Worm (Caenorhabditis elegans) whole organism, L4/young adult: ENCODE results near the gene str-177.

Experiments used
- W03F9.2 ChIP-seq: fragments of 150-350 bp; optimal IDR thresholded peaks from 2 replicates; lab custom pipeline; 2014; ENCODE audit warnings: missing biosample characterization, missing genetic modification characterization
- dao-5 ChIP-seq: sonication (generic microtip); optimal IDR thresholded peaks from 2 replicates; lab custom pipeline; 2016; ENCODE audit warnings: missing genotype, missing genetic modification characterization, moderate library complexity, missing compliant biosample characterization
- him-1 ChIP-seq: sonication (generic microtip); optimal IDR thresholded peaks from 2 replicates; lab custom pipeline; 2016; ENCODE audit warnings: missing genotype, missing genetic modification reagents, missing genetic modification characterization, missing compliant biosample characterization

The str-177 gene

ce11 chrV:9173789-9174188 lies 25.0 kb downstream of the str-177 start, which contains the start of gene pqn-16:
Gene pqn-16, plus strand, starts transcription at chrV:9174089.
- TF ChIP-seq W03F9.2 (tag; lab: Kevin White, UChicago), result no peak
- TF ChIP-seq him-1 (tag; lab: Kevin White, UChicago), result no peak
- TF ChIP-seq dao-5 (tag; lab: Kevin White, UChicago), result no peak

ce11 chrV:9172989-9173388 lies 25.8 kb downstream of the str-177 start, which contains the start of gene gad-3:
Gene gad-3, minus strand, starts transcription at chrV:9173005.
- TF ChIP-seq dao-5 (tag; lab: Kevin White, UChicago) (no peak), W03F9.2 (tag; lab: Kevin White, UChicago) (no peak), him-1 (tag; lab: Kevin White, UChicago) (no peak)

ce11 chrV:9168089-9168488 lies 30.7 kb downstream of the str-177 start, which contains the start of gene B0222.11:
Gene B0222.11, minus strand, starts transcription at chrV:9168189.
- TF ChIP-seq W03F9.2 (tag; lab: Kevin White, UChicago) (no peak), him-1 (tag; lab: Kevin White, UChicago) (no peak), dao-5 (tag; lab: Kevin White, UChicago) (no peak)

ce11 chrV:9166306-9166705 lies 32.5 kb downstream of the str-177 start:
- no peak for TF ChIP-seq dao-5 (tag; lab: Kevin White, UChicago)
- no peak for TF ChIP-seq him-1 (tag; lab: Kevin White, UChicago)
- TF ChIP-seq W03F9.2 (tag; lab: Kevin White, UChicago), result no peak

ce11 chrV:9165073-9165699 lies 33.6 kb downstream of the str-177 start, which contains the start of gene col-10:
Gene col-10, minus strand, starts transcription at chrV:9165307.
- no peak for TF ChIP-seq W03F9.2 (tag; lab: Kevin White, UChicago)
- TF ChIP-seq dao-5 (tag; lab: Kevin White, UChicago), result no peak
- no peak for TF ChIP-seq him-1 (tag; lab: Kevin White, UChicago)

ce11 chrV:9163897-9164296 lies 34.9 kb downstream of the str-177 start:
- no peak for TF ChIP-seq him-1 (tag; lab: Kevin White, UChicago)
- TF ChIP-seq dao-5 (tag; lab: Kevin White, UChicago), result no peak
- TF ChIP-seq W03F9.2 (tag; lab: Kevin White, UChicago), result no peak

- TF ChIP-seq him-1 (tag; lab: Kevin White, UChicago) (no peak), W03F9.2 (tag; lab: Kevin White, UChicago) (no peak), dao-5 (tag; lab: Kevin White, UChicago) (no peak)
Observed at ce11 chrV:9162955-9163468, 35.8 kb downstream of the str-177 start, which contains the start of gene col-145. Gene col-145, minus strand, starts transcription at chrV:9163005.

- TF ChIP-seq him-1 (tag; lab: Kevin White, UChicago), result no peak
- no peak for TF ChIP-seq W03F9.2 (tag; lab: Kevin White, UChicago)
- TF ChIP-seq dao-5 (tag; lab: Kevin White, UChicago), result no peak
Observed at ce11 chrV:9162118-9162729, 36.6 kb downstream of the str-177 start.

- TF ChIP-seq dao-5 (tag; lab: Kevin White, UChicago) (no peak), him-1 (tag; lab: Kevin White, UChicago) (no peak)
Observed at ce11 chrV:9160224-9160886, 38.4 kb downstream of the str-177 start, which contains the start of gene col-144. Gene col-144, minus strand, starts transcription at chrV:9160642.

- no peak for TF ChIP-seq dao-5 (tag; lab: Kevin White, UChicago)
- TF ChIP-seq W03F9.2 (tag; lab: Kevin White, UChicago), result no peak
- no peak for TF ChIP-seq him-1 (tag; lab: Kevin White, UChicago)
Observed at ce11 chrV:9157597-9157996, 41.2 kb downstream of the str-177 start.

- no peak for TF ChIP-seq W03F9.2 (tag; lab: Kevin White, UChicago)
- TF ChIP-seq dao-5 (tag; lab: Kevin White, UChicago), result no peak
- TF ChIP-seq him-1 (tag; lab: Kevin White, UChicago), result no peak
Observed at ce11 chrV:9156679-9157078, 42.1 kb downstream of the str-177 start, which contains the start of gene B0222.15. Gene B0222.15, minus strand, starts transcription at chrV:9156779.

- no peak for TF ChIP-seq him-1 (tag; lab: Kevin White, UChicago)
- no peak for TF ChIP-seq dao-5 (tag; lab: Kevin White, UChicago)
- TF ChIP-seq W03F9.2 (tag; lab: Kevin White, UChicago), result no peak
Observed at ce11 chrV:9155616-9156015, 43.2 kb downstream of the str-177 start.

- no peak for TF ChIP-seq him-1 (tag; lab: Kevin White, UChicago)
- TF ChIP-seq W03F9.2 (tag; lab: Kevin White, UChicago), result no peak
- no peak for TF ChIP-seq dao-5 (tag; lab: Kevin White, UChicago)
Observed at ce11 chrV:9154772-9155171, 44.0 kb downstream of the str-177 start, which contains the start of gene B0222.5. Gene B0222.5, minus strand, starts transcription at chrV:9154872.
